Fruit fly (Drosophila melanogaster) whole organism, embryonic: ENCODE data around the gene CG32797.

Experiments
- CG10267 ChIP-seq: fragments of 200-800 bp; sonication (Bioruptor generic); optimal IDR thresholded peaks from 2 replicates; lab custom pipeline; 2018; ENCODE audit warnings: missing biosample characterization, mild to moderate bottlenecking, missing genetic modification characterization, moderate library complexity
- CG11504 ChIP-seq: fragments of 200-800 bp; sonication (Bioruptor generic); optimal IDR thresholded peaks from 3 replicates; lab custom pipeline; 2019; ENCODE audit warnings: missing biosample characterization, mild to moderate bottlenecking, missing genetic modification characterization, moderate library complexity
- CG12659 ChIP-seq: fragments of 200-800 bp; sonication (Bioruptor generic); optimal IDR thresholded peaks from 3 replicates; lab custom pipeline; 2017; ENCODE audit warnings: mild to moderate bottlenecking, missing biosample characterization, missing genetic modification reagents, missing genetic modification characterization
- CG12942 ChIP-seq: fragments of 200-800 bp; sonication (Bioruptor generic); optimal IDR thresholded peaks from 3 replicates; lab custom pipeline; 2016; ENCODE audit warnings: missing biosample characterization, missing genetic modification characterization
- CG13424 ChIP-seq: fragments of 200-800 bp; sonication (Bioruptor generic); optimal IDR thresholded peaks from 2 replicates; lab custom pipeline; 2019; ENCODE audit warnings: missing biosample characterization, mild to moderate bottlenecking, missing genetic modification characterization, moderate library complexity
- CG14710 ChIP-seq: fragments of 200-800 bp; sonication (Bioruptor generic); optimal IDR thresholded peaks from 3 replicates; lab custom pipeline; 2019; ENCODE audit warnings: missing biosample characterization, mild to moderate bottlenecking, missing genetic modification characterization, moderate library complexity
- CG14860 ChIP-seq: fragments of 200-800 bp; sonication (Bioruptor generic); IDR thresholded peaks from 3 replicates; pipeline ENCODE4 v1.3.6; 2022; ENCODE audit warnings: missing biosample characterization, missing genetic modification characterization; ENCODE audit not compliant: partially characterized antibody
- CG15514 ChIP-seq: fragments of 200-800 bp; sonication (Bioruptor generic); optimal IDR thresholded peaks from 3 replicates; lab custom pipeline; 2017; ENCODE audit warnings: missing biosample characterization, missing genetic modification characterization, mild to moderate bottlenecking, moderate library complexity, missing genetic modification reagents
- CG16813 ChIP-seq: fragments of 200-800 bp; sonication (Bioruptor generic); IDR thresholded peaks from 3 replicates; pipeline ENCODE4 v1.3.6; 2022; ENCODE audit warnings: missing biosample characterization, missing genetic modification characterization; ENCODE audit not compliant: partially characterized antibody
- CG16863 ChIP-seq: fragments of 200-800 bp; sonication (Bioruptor generic); optimal IDR thresholded peaks from 3 replicates; lab custom pipeline; 2016; ENCODE audit warnings: missing biosample characterization, missing genetic modification characterization
- CG17612 ChIP-seq: fragments of 200-800 bp; sonication (Bioruptor generic); IDR thresholded peaks from 2 replicates; pipeline ENCODE4 v1.3.6; 2022; ENCODE audit warnings: missing biosample characterization, missing genetic modification characterization
- CG1832 ChIP-seq: fragments of 200-800 bp; sonication (Bioruptor generic); optimal IDR thresholded peaks from 2 replicates; lab custom pipeline; 2017; ENCODE audit warnings: missing biosample characterization, mild to moderate bottlenecking, missing genetic modification characterization, inconsistent platforms
- CG2116 ChIP-seq: fragments of 200-800 bp; sonication (Bioruptor generic); optimal IDR thresholded peaks from 3 replicates; lab custom pipeline; 2018; ENCODE audit warnings: missing biosample characterization, mild to moderate bottlenecking, missing genetic modification characterization
- CG2120 ChIP-seq: fragments of 200-800 bp; sonication (Bioruptor generic); optimal IDR thresholded peaks from 3 replicates; lab custom pipeline; 2016; ENCODE audit warnings: missing biosample characterization, missing genetic modification characterization
- CG2199 ChIP-seq: fragments of 200-800 bp; sonication (Bioruptor generic); IDR thresholded peaks from 3 replicates; pipeline ENCODE4 v1.3.6; 2022; ENCODE audit warnings: missing biosample characterization, missing genetic modification characterization
- CG30020 ChIP-seq: fragments of 200-800 bp; optimal IDR thresholded peaks from 2 replicates; lab custom pipeline; 2019; ENCODE audit warnings: missing biosample characterization, mild to moderate bottlenecking, missing genetic modification characterization, moderate library complexity
- CG33213 ChIP-seq: fragments of 200-800 bp; sonication (Bioruptor generic); optimal IDR thresholded peaks from 3 replicates; lab custom pipeline; 2016; ENCODE audit warnings: missing biosample characterization, missing genetic modification characterization
- CG34224 ChIP-seq: fragments of 200-800 bp; sonication (Bioruptor generic); IDR thresholded peaks from 3 replicates; pipeline ENCODE4 v1.3.6; 2022; ENCODE audit warnings: missing biosample characterization, missing genetic modification characterization; ENCODE audit not compliant: partially characterized antibody
- CG4404 ChIP-seq: fragments of 200-800 bp; sonication (Bioruptor generic); IDR thresholded peaks from 2 replicates; pipeline ENCODE4 v1.3.6; 2022; ENCODE audit warnings: missing biosample characterization, missing genetic modification characterization
- CG4617 ChIP-seq: fragments of 200-800 bp; sonication (Bioruptor generic); optimal IDR thresholded peaks from 3 replicates; lab custom pipeline; 2016; ENCODE audit warnings: missing biosample characterization, missing genetic modification characterization, borderline replicate concordance
- CG6683 ChIP-seq: fragments of 200-800 bp; sonication (Bioruptor generic); optimal IDR thresholded peaks from 2 replicates; lab custom pipeline; 2017; ENCODE audit warnings: missing biosample characterization, mild to moderate bottlenecking, missing genetic modification characterization, missing genetic modification reagents
- CG7357 ChIP-seq: fragments of 200-800 bp; sonication (Bioruptor generic); IDR thresholded peaks from 3 replicates; pipeline ENCODE4 v1.3.6; 2022; ENCODE audit warnings: missing biosample characterization, missing genetic modification characterization
- CG7839 ChIP-seq: fragments of 200-800 bp; sonication (Bioruptor generic); optimal IDR thresholded peaks from 3 replicates; lab custom pipeline; 2018; ENCODE audit warnings: missing biosample characterization, mild to moderate bottlenecking, missing genetic modification characterization, moderate library complexity
- CG8924 ChIP-seq: fragments of 200-800 bp; optimal IDR thresholded peaks from 3 replicates; lab custom pipeline; 2019; ENCODE audit warnings: missing biosample characterization, mild to moderate bottlenecking, missing genetic modification characterization, moderate library complexity
- CG8944 ChIP-seq: fragments of 200-800 bp; sonication (Bioruptor generic); optimal IDR thresholded peaks from 3 replicates; lab custom pipeline; 2016; ENCODE audit warnings: missing biosample characterization, missing genetic modification characterization
- CG9797 ChIP-seq: fragments of 200-800 bp; sonication (Bioruptor generic); optimal IDR thresholded peaks from 3 replicates; lab custom pipeline; 2018; ENCODE audit warnings: missing biosample characterization, mild to moderate bottlenecking, missing genetic modification characterization
- CTCF ChIP-seq: fragments of 200-800 bp; sonication (Bioruptor generic); optimal IDR thresholded peaks from 2 replicates; lab custom pipeline; 2017; ENCODE audit warnings: missing biosample characterization, mild to moderate bottlenecking, missing genetic modification characterization, moderate library complexity
- CoRest ChIP-seq: fragments of 200-800 bp; sonication (Bioruptor generic); optimal IDR thresholded peaks from 3 replicates; lab custom pipeline; 2018; ENCODE audit warnings: missing biosample characterization, mild to moderate bottlenecking, missing genetic modification characterization, moderate library complexity
- Dll ChIP-seq: fragments of 200-800 bp; sonication (Bioruptor generic); IDR thresholded peaks from 4 replicates; pipeline ENCODE4 v1.3.6; 2022; ENCODE audit warnings: missing biosample characterization, missing genetic modification characterization; ENCODE audit not compliant: partially characterized antibody
- Doc3 ChIP-seq: fragments of 200-800 bp; sonication (Bioruptor generic); IDR thresholded peaks from 3 replicates; pipeline ENCODE4 v1.3.6; 2022; ENCODE audit warnings: missing biosample characterization, missing genetic modification characterization; ENCODE audit not compliant: partially characterized antibody
- Dp ChIP-seq: fragments of 200-800 bp; sonication (Bioruptor generic); optimal IDR thresholded peaks from 2 replicates; lab custom pipeline; 2018; ENCODE audit warnings: missing biosample characterization, mild to moderate bottlenecking, missing genetic modification characterization, moderate library complexity
- Dref ChIP-seq: fragments of 200-800 bp; sonication (Bioruptor generic); IDR thresholded peaks from 2 replicates; pipeline ENCODE4 v1.3.6; 2022; ENCODE audit warnings: missing biosample characterization, missing genetic modification characterization
- Hmx ChIP-seq: fragments of 200-800 bp; sonication (Bioruptor generic); optimal IDR thresholded peaks from 2 replicates; lab custom pipeline; 2016; ENCODE audit warnings: missing biosample characterization, missing genetic modification characterization
- Meics ChIP-seq: fragments of 200-800 bp; sonication (Bioruptor generic); optimal IDR thresholded peaks from 2 replicates; lab custom pipeline; 2017; ENCODE audit warnings: missing biosample characterization, mild to moderate bottlenecking, missing genetic modification characterization
- Myb ChIP-seq: fragments of 200-800 bp; sonication (Bioruptor generic); optimal IDR thresholded peaks from 2 replicates; lab custom pipeline; 2016; ENCODE audit warnings: missing biosample characterization, missing genetic modification characterization
- YL-1 ChIP-seq: fragments of 200-800 bp; sonication (Bioruptor generic); optimal IDR thresholded peaks from 3 replicates; lab custom pipeline; 2017; ENCODE audit warnings: missing biosample characterization, mild to moderate bottlenecking, missing genetic modification characterization
- amos ChIP-seq: fragments of 200-800 bp; sonication (Bioruptor generic); IDR thresholded peaks from 2 replicates; pipeline ENCODE4 v1.3.6; 2022; ENCODE audit warnings: missing biosample characterization, missing genetic modification characterization; ENCODE audit not compliant: partially characterized antibody
- ash1 ChIP-seq: fragments of 200-800 bp; sonication (Bioruptor generic); optimal IDR thresholded peaks from 2 replicates; lab custom pipeline; 2018; ENCODE audit warnings: missing biosample characterization, mild to moderate bottlenecking, missing genetic modification characterization
- bigmax ChIP-seq: fragments of 200-800 bp; sonication (Bioruptor generic); optimal IDR thresholded peaks from 2 replicates; lab custom pipeline; 2018; ENCODE audit warnings: missing biosample characterization, mild to moderate bottlenecking, missing genetic modification characterization
- btn ChIP-seq: fragments of 200-800 bp; sonication (Bioruptor generic); optimal IDR thresholded peaks from 2 replicates; lab custom pipeline; 2016; ENCODE audit warnings: missing biosample characterization, missing genetic modification characterization
- gcm2 ChIP-seq: fragments of 200-800 bp; sonication (Bioruptor generic); optimal IDR thresholded peaks from 2 replicates; lab custom pipeline; 2016; ENCODE audit warnings: missing biosample characterization, missing genetic modification characterization
- gfzf ChIP-seq: fragments of 200-800 bp; sonication (Bioruptor generic); optimal IDR thresholded peaks from 2 replicates; lab custom pipeline; 2016; ENCODE audit warnings: missing biosample characterization, mild to moderate bottlenecking, missing genetic modification characterization, moderate library complexity
- hbn ChIP-seq: fragments of 200-800 bp; sonication (Bioruptor generic); IDR thresholded peaks from 2 replicates; pipeline ENCODE4 v1.3.6; 2022; ENCODE audit warnings: missing biosample characterization, missing genetic modification characterization; ENCODE audit not compliant: partially characterized antibody
- peb ChIP-seq: fragments of 200-800 bp; sonication (Bioruptor generic); IDR thresholded peaks from 2 replicates; pipeline ENCODE4 v1.3.6; 2022; ENCODE audit warnings: missing biosample characterization, missing genetic modification characterization
- phol ChIP-seq: fragments of 200-800 bp; sonication (Bioruptor generic); optimal IDR thresholded peaks from 3 replicates; lab custom pipeline; 2018; ENCODE audit warnings: missing biosample characterization, mild to moderate bottlenecking, missing genetic modification characterization, moderate library complexity
- pzg ChIP-seq: fragments of 200-800 bp; sonication (Bioruptor generic); optimal IDR thresholded peaks from 3 replicates; lab custom pipeline; 2018; ENCODE audit warnings: missing biosample characterization, mild to moderate bottlenecking, missing genetic modification characterization, moderate library complexity
- scrt ChIP-seq: fragments of 200-800 bp; sonication (Bioruptor generic); optimal IDR thresholded peaks from 2 replicates; lab custom pipeline; 2018; ENCODE audit warnings: missing biosample characterization, mild to moderate bottlenecking, missing genetic modification characterization, moderate library complexity
- sob ChIP-seq: fragments of 200-800 bp; sonication (Bioruptor generic); IDR thresholded peaks from 2 replicates; pipeline ENCODE4 v1.3.6; 2022; ENCODE audit warnings: missing biosample characterization, missing genetic modification characterization
- sqz ChIP-seq: fragments of 200-800 bp; sonication (Bioruptor generic); optimal IDR thresholded peaks from 3 replicates; lab custom pipeline; 2018; ENCODE audit warnings: missing biosample characterization, mild to moderate bottlenecking, missing genetic modification characterization
- trem ChIP-seq: fragments of 200-800 bp; optimal IDR thresholded peaks from 3 replicates; lab custom pipeline; 2019; ENCODE audit warnings: missing biosample characterization, mild to moderate bottlenecking, missing genetic modification characterization, moderate library complexity

CG32797 gene

dm6 chrX:2447750-2448299, 22.2 kb upstream of the CG32797 start, which contains the start of gene z (continued):
- TF ChIP-seq CG15514 (peak; percentile 59), Dp (GFP tag; lab: Kevin White, UChicago) (peak; percentile 72), peb (GFP tag; lab: Robert Waterston, UW) (no peak), CG16863 (GFP tag; lab: Kevin White, UChicago) (peak; percentile 52), CG2120 (GFP tag; lab: Kevin White, UChicago) (peak; percentile 47), bigmax (GFP tag; lab: Kevin White, UChicago) (no peak), CoRest (peak; percentile 21), CG2199 (GFP tag; lab: Robert Waterston, UW) (no peak), trem (tag; lab: Kevin White, UChicago) (peak; percentile 55), YL-1 (peak; percentile 59), CG1832 (GFP tag; lab: Kevin White, UChicago) (no peak), CG10267 (peak; percentile 54), CG11504 (peak; percentile 38), CG30020 (tag; lab: Kevin White, UChicago) (peak; percentile 23), btn (GFP tag; lab: Kevin White, UChicago) (no peak), CG2116 (GFP tag; lab: Kevin White, UChicago) (peak; percentile 65), CG9797 (GFP tag; lab: Kevin White, UChicago) (no peak), Dref (GFP tag; lab: Robert Waterston, UW) (peak; percentile 93), CG4617 (GFP tag; lab: Kevin White, UChicago) (peak; percentile 69), ash1 (GFP tag; lab: Kevin White, UChicago) (no peak), Myb (GFP tag; lab: Kevin White, UChicago) (peak; percentile 62), CG34224 (peak; percentile 81), gcm2 (GFP tag; lab: Kevin White, UChicago) (no peak), phol (tag; lab: Kevin White, UChicago) (peak; percentile 31), CG8944 (GFP tag; lab: Kevin White, UChicago) (no peak), CTCF (GFP tag; lab: Kevin White, UChicago) (no peak), CG14860 (GFP tag; lab: Robert Waterston, UW) (peak; percentile 87), CG4404 (GFP tag; lab: Robert Waterston, UW) (no peak), CG12942 (GFP tag; lab: Kevin White, UChicago) (no peak), gfzf (peak; percentile 1), CG7839 (no peak), Meics (GFP tag; lab: Kevin White, UChicago) (no peak), CG13424 (no peak), CG17612 (GFP tag; lab: Robert Waterston, UW) (no peak), amos (GFP tag; lab: Robert Waterston, UW) (peak; percentile 95), Dll (GFP tag; lab: Robert Waterston, UW) (peak; percentile 92), CG12659 (GFP tag; lab: Kevin White, UChicago) (peak; percentile 64), pzg (peak; percentile 75), sqz (no peak), sob (GFP tag; lab: Robert Waterston, UW) (no peak), hbn (GFP tag; lab: Robert Waterston, UW) (peak; percentile 88), Hmx (no peak), CG8924 (tag; lab: Kevin White, UChicago) (peak; percentile 10), CG6683 (GFP tag; lab: Kevin White, UChicago) (no peak), CG16813 (GFP tag; lab: Robert Waterston, UW) (peak; percentile 93), Doc3 (peak; percentile 85), CG7357 (GFP tag; lab: Robert Waterston, UW) (no peak), scrt (GFP tag; lab: Kevin White, UChicago) (peak; percentile 3), CG14710 (tag; lab: Kevin White, UChicago) (peak; percentile 62), CG33213 (GFP tag; lab: Kevin White, UChicago) (peak; percentile 5)
